Fruit fly (Drosophila melanogaster) whole organism, wandering third instar larva: ENCODE results near the gene CG13032.

Source experiments
- Abd-B ChIP-seq: fragments of >200 bp; optimal IDR thresholded peaks from 2 replicates; lab custom pipeline; 2017; ENCODE audit warnings: missing biosample characterization, missing genetic modification characterization
- CG32264 ChIP-seq: fragments of 200-800 bp; sonication (Bioruptor generic); optimal IDR thresholded peaks from 2 replicates; lab custom pipeline; 2016; ENCODE audit warnings: missing biosample characterization, missing genetic modification characterization
- CG9705 ChIP-seq: fragments of 200-800 bp; sonication (Bioruptor generic); optimal IDR thresholded peaks from 2 replicates; lab custom pipeline; 2018; ENCODE audit warnings: missing biosample characterization, mild to moderate bottlenecking, missing genetic modification characterization
- CrebA ChIP-seq: fragments of 200-800 bp; sonication (Bioruptor generic); optimal IDR thresholded peaks from 2 replicates; lab custom pipeline; 2016; ENCODE audit warnings: missing biosample characterization, mild to moderate bottlenecking, missing genetic modification characterization, borderline replicate concordance
- Dfd ChIP-seq: fragments of >200 bp; optimal IDR thresholded peaks from 2 replicates; lab custom pipeline; 2017; ENCODE audit warnings: missing biosample characterization, missing genetic modification characterization
- Dif ChIP-seq: fragments of 200-275, 200-300 bp; sonication (Bioruptor generic); optimal IDR thresholded peaks from 2 replicates; lab custom pipeline; 2018; ENCODE audit warnings: missing biosample characterization, missing genetic modification characterization; ENCODE audit not compliant: partially characterized antibody
- GATAd ChIP-seq: sonication (Bioruptor generic); optimal IDR thresholded peaks from 2 replicates; lab custom pipeline; 2016; ENCODE audit warnings: missing biosample characterization, missing genetic modification characterization
- HLH106 ChIP-seq: fragments of 200-800 bp; optimal IDR thresholded peaks from 3 replicates; lab custom pipeline; 2019; ENCODE audit warnings: missing biosample characterization, mild to moderate bottlenecking, missing genetic modification characterization, moderate library complexity
- Hnf4 ChIP-seq: fragments of 200-800 bp; sonication (Bioruptor generic); optimal IDR thresholded peaks from 2 replicates; lab custom pipeline; 2016; ENCODE audit warnings: missing biosample characterization, mild to moderate bottlenecking, missing genetic modification characterization
- Hr78 ChIP-seq: fragments of >200 bp; optimal IDR thresholded peaks from 2 replicates; lab custom pipeline; 2017; ENCODE audit warnings: missing biosample characterization, missing genetic modification characterization
- Hr83 ChIP-seq: fragments of 200-300 bp; sonication (Bioruptor generic); optimal IDR thresholded peaks from 2 replicates; lab custom pipeline; 2016; ENCODE audit warnings: missing biosample characterization, mild to moderate bottlenecking, missing genetic modification characterization, moderate library complexity; ENCODE audit not compliant: poor library complexity, severe bottlenecking
- Jra ChIP-seq: sonication (Bioruptor generic); optimal IDR thresholded peaks from 2 replicates; lab custom pipeline; 2016; ENCODE audit warnings: missing biosample characterization, missing genetic modification characterization
- Mio ChIP-seq: sonication (Bioruptor generic); optimal IDR thresholded peaks from 2 replicates; lab custom pipeline; 2016; ENCODE audit warnings: missing biosample characterization, missing genetic modification characterization
- Myc ChIP-seq: fragments of >200 bp; optimal IDR thresholded peaks from 2 replicates; lab custom pipeline; 2017
- N ChIP-seq: fragments of >200 bp; optimal IDR thresholded peaks from 2 replicates; lab custom pipeline; 2018; ENCODE audit warnings: missing biosample characterization, missing external identifiers, missing genetic modification characterization
- OdsH ChIP-seq: fragments of 200-800 bp; sonication (Bioruptor generic); optimal IDR thresholded peaks from 2 replicates; lab custom pipeline; 2016; ENCODE audit warnings: missing biosample characterization, mild to moderate bottlenecking, missing genetic modification characterization
- Rel ChIP-seq, 2 experiments: fragments of 200-800 bp; sonication (Bioruptor generic) in 1 of 2; optimal IDR thresholded peaks; 2 replicates in 1 of 2; 3 replicates in 1 of 2; lab custom pipeline; 2016 to 2019; ENCODE audit warnings: mild to moderate bottlenecking in 2 of 2, missing biosample characterization in 2 of 2, missing genetic modification characterization in 2 of 2, moderate library complexity in 1 of 2
- Sp1 ChIP-seq: fragments of 200-800 bp; sonication (Bioruptor generic); optimal IDR thresholded peaks from 3 replicates; lab custom pipeline; 2019; ENCODE audit warnings: missing biosample characterization, mild to moderate bottlenecking, missing genetic modification characterization, moderate library complexity
- Vsx2 ChIP-seq: fragments of 200-300, 225-300 bp; sonication (Bioruptor generic); optimal IDR thresholded peaks from 2 replicates; lab custom pipeline; 2018; ENCODE audit warnings: missing biosample characterization, missing genetic modification characterization; ENCODE audit not compliant: partially characterized antibody
- br ChIP-seq: fragments of 200-800 bp; sonication (Bioruptor generic); optimal IDR thresholded peaks from 2 replicates; lab custom pipeline; 2016; ENCODE audit warnings: missing biosample characterization, missing genetic modification characterization
- brk ChIP-seq: fragments of 200-800 bp; sonication (Bioruptor generic); optimal IDR thresholded peaks from 2 replicates; lab custom pipeline; 2016; ENCODE audit warnings: missing biosample characterization, mild to moderate bottlenecking, missing genetic modification characterization
- dl ChIP-seq, 2 experiments: fragments of 175-275, 200-275 bp in 1 of 2; fragments of 200-275 bp in 1 of 2; sonication (Bioruptor generic); optimal IDR thresholded peaks; lab custom pipeline; 2018; ENCODE audit warnings: mild to moderate bottlenecking in 2 of 2, missing biosample characterization in 2 of 2, missing genetic modification characterization in 2 of 2, moderate library complexity in 2 of 2; ENCODE audit not compliant: partially characterized antibody in 2 of 2, insufficient read depth in 1 of 2
- dmrt93B ChIP-seq: fragments of 200-800 bp; sonication (Bioruptor generic); optimal IDR thresholded peaks from 2 replicates; lab custom pipeline; 2018; ENCODE audit warnings: missing biosample characterization, mild to moderate bottlenecking, missing genetic modification characterization
- dsf ChIP-seq: sonication (Bioruptor generic); optimal IDR thresholded peaks from 2 replicates; lab custom pipeline; 2016; ENCODE audit warnings: missing biosample characterization, missing genetic modification characterization, borderline replicate concordance
- ey ChIP-seq: fragments of 200-800 bp; sonication (Bioruptor generic); optimal IDR thresholded peaks from 2 replicates; lab custom pipeline; 2016; ENCODE audit warnings: missing biosample characterization, missing genetic modification characterization
- foxo ChIP-seq, 2 experiments: fragments of 200-800 bp; sonication (Bioruptor generic); optimal IDR thresholded peaks; 2 replicates in 1 of 2; 3 replicates in 1 of 2; lab custom pipeline; 2016 to 2017; ENCODE audit warnings: missing biosample characterization in 2 of 2, missing genetic modification characterization in 2 of 2
- fru ChIP-seq: fragments of 200-800 bp; sonication (Bioruptor generic); optimal IDR thresholded peaks from 3 replicates; lab custom pipeline; 2016; ENCODE audit warnings: missing biosample characterization, mild to moderate bottlenecking, missing genetic modification characterization
- h ChIP-seq: fragments of 200-800 bp; sonication (Bioruptor generic); optimal IDR thresholded peaks from 3 replicates; lab custom pipeline; 2016; ENCODE audit warnings: missing biosample characterization, mild to moderate bottlenecking, missing genetic modification characterization
- jim ChIP-seq: fragments of 175-275, 200-325 bp; sonication (Bioruptor generic); optimal IDR thresholded peaks from 2 replicates; lab custom pipeline; 2016; ENCODE audit warnings: missing biosample characterization, mild to moderate bottlenecking, missing genetic modification characterization
- lola ChIP-seq: fragments of >200 bp; optimal IDR thresholded peaks from 2 replicates; lab custom pipeline; 2017; ENCODE audit warnings: missing biosample characterization, missing genetic modification characterization
- pan ChIP-seq: fragments of >200 bp; optimal IDR thresholded peaks from 2 replicates; lab custom pipeline; 2017
- psq ChIP-seq: fragments of 200-800 bp; sonication (Bioruptor generic); optimal IDR thresholded peaks from 3 replicates; lab custom pipeline; 2017; ENCODE audit warnings: missing biosample characterization, mild to moderate bottlenecking, missing genetic modification characterization, moderate library complexity
- rgr ChIP-seq: fragments of 200-800 bp; sonication (Bioruptor generic); optimal IDR thresholded peaks from 3 replicates; lab custom pipeline; 2016; ENCODE audit warnings: missing biosample characterization, mild to moderate bottlenecking, missing genetic modification characterization
- sage ChIP-seq: fragments of 200-800 bp; sonication (Bioruptor generic); optimal IDR thresholded peaks from 2 replicates; lab custom pipeline; 2016; ENCODE audit warnings: missing biosample characterization, mild to moderate bottlenecking, missing genetic modification characterization
- sv ChIP-seq: fragments of 200-800 bp; sonication (Bioruptor generic); optimal IDR thresholded peaks from 3 replicates; lab custom pipeline; 2016; ENCODE audit warnings: missing biosample characterization, missing genetic modification characterization
- tai ChIP-seq: sonication (Bioruptor generic); optimal IDR thresholded peaks from 2 replicates; lab custom pipeline; 2016; ENCODE audit warnings: missing biosample characterization, missing genetic modification characterization
- usp ChIP-seq: fragments of >200 bp; optimal IDR thresholded peaks from 2 replicates; lab custom pipeline; 2017; ENCODE audit warnings: missing biosample characterization, missing genetic modification characterization
- woc ChIP-seq: sonication (Bioruptor generic); optimal IDR thresholded peaks from 2 replicates; lab custom pipeline; 2016; ENCODE audit warnings: missing biosample characterization, mild to moderate bottlenecking, missing genetic modification characterization

Gene CG13032

DNA sequence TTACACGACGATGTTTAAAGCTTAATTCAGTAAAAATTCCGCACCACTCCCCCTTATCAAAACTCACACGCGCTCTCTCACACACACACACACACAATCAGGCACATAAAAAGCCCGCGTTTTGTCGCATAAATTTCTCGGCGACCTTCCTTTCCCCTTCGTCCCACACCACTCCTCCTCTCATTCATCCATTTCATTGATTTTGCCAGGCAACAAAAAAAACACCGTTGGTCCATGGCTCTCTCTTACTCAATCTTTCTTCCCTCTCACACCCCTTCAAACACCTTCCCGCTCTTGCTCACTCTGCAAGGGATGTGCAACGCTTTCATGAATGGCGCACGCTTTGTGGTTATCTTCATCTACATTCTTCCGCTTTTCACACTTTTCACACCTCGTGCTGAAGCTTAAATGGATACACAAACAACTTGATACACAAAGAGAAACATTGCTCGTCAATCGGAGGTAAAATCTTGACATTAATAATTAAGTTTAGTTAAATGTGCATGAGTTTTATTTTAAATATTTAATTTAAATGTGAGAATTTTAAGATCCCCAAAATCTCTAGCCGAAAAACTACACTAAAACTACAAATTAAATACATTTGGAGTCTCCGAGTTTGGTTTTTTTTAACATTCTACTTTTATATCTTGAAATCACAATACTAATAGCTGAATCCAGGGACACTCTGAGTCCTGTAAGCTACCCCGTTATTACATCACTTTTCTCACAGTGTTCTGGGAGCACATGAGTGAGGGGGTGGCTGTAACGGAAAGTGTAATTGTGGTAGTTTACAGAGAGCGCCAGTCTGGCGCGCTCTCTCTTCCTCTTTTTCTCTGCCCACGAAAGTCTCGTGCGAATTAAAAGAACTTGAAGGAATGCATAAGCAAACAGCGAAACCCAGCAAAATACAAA is 13.5 kb upstream of the CG13032 start:
- no peak for TF ChIP-seq GATAd (GFP tag; lab: Kevin White, UChicago)
- peak; percentile 43 for TF ChIP-seq sage (GFP tag; lab: Kevin White, UChicago)
- TF ChIP-seq tai (GFP tag; lab: Kevin White, UChicago), result peak; percentile 57
- peak in 1 of 2 experiments; percentile 4 for TF ChIP-seq dl (GFP tag; optimal IDR thresholded peaks at IDR 0.05; lab: Kevin White, UChicago; ENCODE audit: insufficient read depth in 1 of 2, partially characterized antibody in 2 of 2)
- TF ChIP-seq jim (GFP tag; lab: Kevin White, UChicago), result no peak
- peak; percentile 19 for TF ChIP-seq Dif (GFP tag; lab: Kevin White, UChicago)
- peak; percentile 93 for TF ChIP-seq Sp1 (GFP tag; lab: Kevin White, UChicago)
- TF ChIP-seq Hr78 (GFP tag; lab: Kevin White, UChicago), result no peak
- TF ChIP-seq OdsH, result peak; percentile 86
- peak; percentile 89 for TF ChIP-seq rgr (GFP tag; lab: Kevin White, UChicago)
- peak; percentile 84 for TF ChIP-seq br (GFP tag; lab: Kevin White, UChicago)
- TF ChIP-seq psq, result peak; percentile 89
- peak; percentile 89 for TF ChIP-seq h (GFP tag; lab: Kevin White, UChicago)
- peak; percentile 74 for TF ChIP-seq Rel (GFP tag; optimal IDR thresholded peaks at IDR 0.05; lab: Kevin White, UChicago)
- TF ChIP-seq Rel (tag; optimal IDR thresholded peaks at IDR 0.05; lab: Kevin White, UChicago), result peak; percentile 68
- TF ChIP-seq Hnf4 (GFP tag; lab: Kevin White, UChicago), result peak; percentile 82
- TF ChIP-seq CrebA (GFP tag; lab: Kevin White, UChicago), result peak; percentile 62
- TF ChIP-seq Abd-B (GFP tag; lab: Kevin White, UChicago), result no peak
- peak; percentile 10 for TF ChIP-seq N (GFP tag; lab: Kevin White, UChicago)
- TF ChIP-seq brk, result peak; percentile 69
- TF ChIP-seq foxo (GFP tag; optimal IDR thresholded peaks at IDR 0.05; lab: Kevin White, UChicago), result peak; percentile 52 to 94
- peak; percentile 83 for TF ChIP-seq CG32264 (GFP tag; lab: Kevin White, UChicago)
- TF ChIP-seq ey (GFP tag; lab: Kevin White, UChicago), result peak; percentile 86
- TF ChIP-seq pan (lab: Kevin White, UChicago), result no peak
- TF ChIP-seq Dfd, result no peak
- TF ChIP-seq Myc (lab: Kevin White, UChicago), result no peak
- TF ChIP-seq CG9705 (GFP tag; lab: Kevin White, UChicago), result peak; percentile 80
- TF ChIP-seq fru, result peak; percentile 90
- no peak for TF ChIP-seq usp
- peak; percentile 58 for TF ChIP-seq Jra (GFP tag; lab: Kevin White, UChicago)
- peak; percentile 50 for TF ChIP-seq Hr83 (GFP tag; lab: Kevin White, UChicago)
- peak; percentile 95 for TF ChIP-seq sv (GFP tag; lab: Kevin White, UChicago)
- TF ChIP-seq woc (GFP tag; lab: Kevin White, UChicago), result peak; percentile 80
- peak; percentile 29 for TF ChIP-seq dsf (GFP tag; lab: Kevin White, UChicago)
- peak; percentile 92 for TF ChIP-seq HLH106
- TF ChIP-seq Vsx2 (GFP tag; lab: Kevin White, UChicago), result no peak
- TF ChIP-seq lola, result no peak
- TF ChIP-seq dmrt93B (GFP tag; lab: Kevin White, UChicago), result peak; percentile 93
- peak; percentile 14 for TF ChIP-seq Mio
